Worm (Caenorhabditis elegans): ENCODE results near the gene F41C6.6.

DNA sequence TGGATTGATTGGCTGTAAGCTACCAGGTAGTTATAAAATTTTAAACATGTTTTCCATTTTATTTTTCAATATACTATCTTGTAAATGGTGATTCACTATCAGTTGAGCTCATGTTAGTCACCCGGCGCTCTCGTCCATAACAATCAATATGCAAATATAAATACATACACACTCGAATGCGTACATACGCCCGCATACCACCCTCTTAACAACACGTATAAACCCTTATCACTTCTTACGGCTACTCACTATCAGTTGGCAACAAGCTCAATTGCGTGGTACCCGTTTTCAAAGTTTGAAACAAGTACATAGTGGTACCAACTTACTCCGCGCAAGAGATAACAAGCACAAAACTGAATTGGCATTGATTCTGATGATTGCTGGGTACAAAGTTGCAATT, 45.3 kb upstream of the F41C6.6 start:
- TF ChIP-seq tbx-8 (GFP tag; optimal IDR thresholded peaks at IDR 0.05) (no peak), nhr-12 (tag; optimal IDR thresholded peaks at IDR 0.05) (no peak), nhr-28 (tag; optimal IDR thresholded peaks at IDR 0.05) (no peak), M03D4.4 (tag; optimal IDR thresholded peaks at IDR 0.05) (no peak), nhr-76 (tag; optimal IDR thresholded peaks at IDR 0.05) (no peak), nhr-237 (tag; optimal IDR thresholded peaks at IDR 0.05) (no peak), blmp-1 (tag; optimal IDR thresholded peaks at IDR 0.05) (no peak), cnd-1 (tag; optimal IDR thresholded peaks at IDR 0.05) (no peak), mls-2 (tag; optimal IDR thresholded peaks at IDR 0.05) (no peak), snpc-4 (tag; optimal IDR thresholded peaks at IDR 0.05) (no peak)

All from whole organism, mixed stage, embryonic.